Fruit fly (Drosophila melanogaster) whole organism, prepupa: ENCODE measurements around the gene LeuRS.

ENCODE experiments used
- CG10631 ChIP-seq: fragments of 200-800 bp; sonication (Bioruptor generic); optimal IDR thresholded peaks from 2 replicates; lab custom pipeline; 2016; ENCODE audit warnings: missing biosample characterization, missing genetic modification characterization
- CG10669 ChIP-seq: fragments of 200-800 bp; sonication (Bioruptor generic); optimal IDR thresholded peaks from 3 replicates; lab custom pipeline; 2018; ENCODE audit warnings: missing biosample characterization, mild to moderate bottlenecking, missing genetic modification characterization, moderate library complexity
- CG11762 ChIP-seq: fragments of 200-800 bp; sonication (Bioruptor generic); optimal IDR thresholded peaks from 3 replicates; lab custom pipeline; 2016; ENCODE audit warnings: missing biosample characterization, missing genetic modification characterization; ENCODE audit not compliant: insufficient read depth
- CG15336 ChIP-seq: fragments of 200-800 bp; sonication (Bioruptor generic); IDR thresholded peaks from 2 replicates; pipeline ENCODE4 v1.3.6; 2022; ENCODE audit warnings: missing biosample characterization, missing genetic modification characterization
- CG1621 ChIP-seq: fragments of 200-800 bp; sonication (Bioruptor generic); optimal IDR thresholded peaks from 3 replicates; lab custom pipeline; 2018; ENCODE audit warnings: missing biosample characterization, mild to moderate bottlenecking, missing genetic modification characterization
- CG16779 ChIP-seq: fragments of 200-800 bp; sonication (Bioruptor generic); optimal IDR thresholded peaks from 3 replicates; lab custom pipeline; 2017; ENCODE audit warnings: missing biosample characterization, mild to moderate bottlenecking, missing genetic modification characterization
- CG31627 ChIP-seq: fragments of 200-800 bp; sonication (Bioruptor generic); optimal IDR thresholded peaks from 3 replicates; lab custom pipeline; 2016; ENCODE audit warnings: missing biosample characterization, missing genetic modification characterization
- CG3919 ChIP-seq: fragments of 200-800 bp; sonication (Bioruptor generic); optimal IDR thresholded peaks from 3 replicates; lab custom pipeline; 2016; ENCODE audit warnings: missing biosample characterization, missing genetic modification characterization
- CG4318 ChIP-seq: fragments of 200-800 bp; sonication (Bioruptor generic); optimal IDR thresholded peaks from 3 replicates; lab custom pipeline; 2017; ENCODE audit warnings: missing biosample characterization, mild to moderate bottlenecking, missing genetic modification characterization
- CG6163 ChIP-seq: fragments of 200-800 bp; sonication (Bioruptor generic); IDR thresholded peaks from 3 replicates; pipeline ENCODE4 v1.3.6; 2022; ENCODE audit warnings: missing biosample characterization, missing genetic modification characterization
- CG6276 ChIP-seq: fragments of 200-800 bp; sonication (Bioruptor generic); optimal IDR thresholded peaks from 2 replicates; lab custom pipeline; 2017; ENCODE audit warnings: missing biosample characterization, mild to moderate bottlenecking, missing genetic modification characterization
- CG6808 ChIP-seq: fragments of 200-800 bp; sonication (Bioruptor generic); optimal IDR thresholded peaks from 3 replicates; lab custom pipeline; 2017; ENCODE audit warnings: missing biosample characterization, missing genetic modification characterization, mild to moderate bottlenecking, moderate library complexity, missing genetic modification reagents
- CG6854 ChIP-seq: fragments of 200-800 bp; sonication (Bioruptor generic); optimal IDR thresholded peaks from 2 replicates; lab custom pipeline; 2017; ENCODE audit warnings: missing biosample characterization, mild to moderate bottlenecking, missing genetic modification characterization
- CG7368 ChIP-seq: fragments of 200-800 bp; sonication (Bioruptor generic); optimal IDR thresholded peaks from 3 replicates; lab custom pipeline; 2016; ENCODE audit warnings: missing biosample characterization, missing genetic modification characterization
- CG8119 ChIP-seq: fragments of 200-800 bp; sonication (Bioruptor generic); IDR thresholded peaks from 3 replicates; pipeline ENCODE4 v1.3.6; 2022; ENCODE audit warnings: missing biosample characterization, missing genetic modification characterization
- CG8319 ChIP-seq: fragments of 200-800 bp; sonication (Bioruptor generic); optimal IDR thresholded peaks from 3 replicates; lab custom pipeline; 2016; ENCODE audit warnings: missing biosample characterization, missing genetic modification characterization
- CG8632 ChIP-seq: fragments of 200-800 bp; sonication (Bioruptor generic); optimal IDR thresholded peaks from 3 replicates; lab custom pipeline; 2016; ENCODE audit warnings: missing biosample characterization, missing genetic modification characterization
- CG9139 ChIP-seq: fragments of 200-800 bp; sonication (Bioruptor generic); optimal IDR thresholded peaks from 3 replicates; lab custom pipeline; 2017; ENCODE audit warnings: missing biosample characterization, mild to moderate bottlenecking, missing genetic modification characterization
- Eip75B ChIP-seq: fragments of 200-800 bp; sonication (Bioruptor generic); optimal IDR thresholded peaks from 3 replicates; lab custom pipeline; 2016; ENCODE audit warnings: missing biosample characterization, missing genetic modification characterization
- Eip78C ChIP-seq: fragments of 200-800 bp; sonication (Bioruptor generic); peaks from one replicate; lab custom pipeline; 2016; ENCODE audit warnings: missing biosample characterization, missing genetic modification characterization
- Eip93F ChIP-seq: fragments of 200-800 bp; sonication (Bioruptor generic); optimal IDR thresholded peaks from 2 replicates; lab custom pipeline; 2016; ENCODE audit warnings: missing biosample characterization, mild to moderate bottlenecking, missing genetic modification characterization
- Ets96B ChIP-seq: fragments of 200-800 bp; optimal IDR thresholded peaks from 2 replicates; lab custom pipeline; 2019; ENCODE audit warnings: missing biosample characterization, mild to moderate bottlenecking, missing genetic modification characterization, moderate library complexity
- Gug ChIP-seq: fragments of 200-800 bp; sonication (Bioruptor generic); IDR thresholded peaks from 2 replicates; pipeline ENCODE4 v1.3.6; 2022; ENCODE audit warnings: missing biosample characterization, missing genetic modification characterization
- Hr38 ChIP-seq: sonication (Bioruptor generic); optimal IDR thresholded peaks from 2 replicates; lab custom pipeline; 2016; ENCODE audit warnings: missing biosample characterization, missing genetic modification characterization
- Met ChIP-seq: fragments of 200-800 bp; sonication (Bioruptor generic); optimal IDR thresholded peaks from 3 replicates; lab custom pipeline; 2016; ENCODE audit warnings: missing biosample characterization, missing genetic modification characterization
- Smox ChIP-seq: fragments of 200-800 bp; sonication (Bioruptor generic); optimal IDR thresholded peaks from 3 replicates; lab custom pipeline; 2016; ENCODE audit warnings: missing biosample characterization, missing genetic modification characterization
- Sox102F ChIP-seq: fragments of 200-800 bp; sonication (Bioruptor generic); optimal IDR thresholded peaks from 2 replicates; lab custom pipeline; 2016; ENCODE audit warnings: missing biosample characterization, mild to moderate bottlenecking, missing genetic modification characterization
- Sox14 ChIP-seq: fragments of 200-800 bp; sonication (Bioruptor generic); optimal IDR thresholded peaks from 3 replicates; lab custom pipeline; 2016; ENCODE audit warnings: missing biosample characterization, missing genetic modification characterization
- Sox15 ChIP-seq: fragments of 200-800 bp; sonication (Bioruptor generic); optimal IDR thresholded peaks from 3 replicates; lab custom pipeline; 2016; ENCODE audit warnings: missing biosample characterization, missing genetic modification characterization
- achi ChIP-seq: fragments of 200-800 bp; sonication (Bioruptor generic); optimal IDR thresholded peaks from 3 replicates; lab custom pipeline; 2016; ENCODE audit warnings: missing biosample characterization, missing genetic modification characterization
- dac ChIP-seq: fragments of 200-800 bp; sonication (Bioruptor generic); optimal IDR thresholded peaks from 2 replicates; lab custom pipeline; 2017; ENCODE audit warnings: missing biosample characterization, mild to moderate bottlenecking, missing genetic modification characterization
- dsx ChIP-seq: fragments of 200-800 bp; optimal IDR thresholded peaks from 3 replicates; lab custom pipeline; 2019; ENCODE audit warnings: missing biosample characterization, mild to moderate bottlenecking, missing genetic modification characterization, moderate library complexity; ENCODE audit not compliant: poor library complexity, severe bottlenecking
- eg ChIP-seq: fragments of 200-800 bp; sonication (Bioruptor generic); IDR thresholded peaks from 3 replicates; pipeline ENCODE4 v1.3.6; 2022; ENCODE audit warnings: missing biosample characterization, missing genetic modification characterization
- esn ChIP-seq: fragments of 200-800 bp; sonication (Bioruptor generic); optimal IDR thresholded peaks from 2 replicates; lab custom pipeline; 2016; ENCODE audit warnings: missing biosample characterization, mild to moderate bottlenecking, missing genetic modification characterization, moderate library complexity
- fd85E ChIP-seq: fragments of 200-800 bp; sonication (Bioruptor generic); optimal IDR thresholded peaks from 3 replicates; lab custom pipeline; 2016; ENCODE audit warnings: missing biosample characterization, missing genetic modification characterization
- lz ChIP-seq: fragments of 200-800 bp; sonication (Bioruptor generic); optimal IDR thresholded peaks from 3 replicates; lab custom pipeline; 2016; ENCODE audit warnings: missing biosample characterization, missing genetic modification characterization
- net ChIP-seq: fragments of 200-800 bp; sonication (Bioruptor generic); optimal IDR thresholded peaks from 3 replicates; lab custom pipeline; 2016; ENCODE audit warnings: missing biosample characterization, missing genetic modification characterization
- pdm3 ChIP-seq: fragments of 200-800 bp; sonication (Bioruptor generic); optimal IDR thresholded peaks from 3 replicates; lab custom pipeline; 2016; ENCODE audit warnings: missing biosample characterization, missing genetic modification characterization
- salr ChIP-seq, 2 experiments: fragments of 200-800 bp; sonication (Bioruptor generic); optimal IDR thresholded peaks; 3 replicates each; lab custom pipeline; 2016 to 2018; ENCODE audit warnings: missing biosample characterization in 2 of 2, missing genetic modification characterization in 2 of 2, mild to moderate bottlenecking in 1 of 2
- spab ChIP-seq: fragments of 200-800 bp; sonication (Bioruptor generic); optimal IDR thresholded peaks from 2 replicates; lab custom pipeline; 2017; ENCODE audit warnings: missing biosample characterization, mild to moderate bottlenecking, missing genetic modification characterization, missing genetic modification reagents
- ss ChIP-seq, 2 experiments: fragments of 200-800 bp; sonication (Bioruptor generic); optimal IDR thresholded peaks; 2 replicates in 1 of 2; 3 replicates in 1 of 2; lab custom pipeline; 2017 to 2018; ENCODE audit warnings: mild to moderate bottlenecking in 2 of 2, missing biosample characterization in 2 of 2, missing genetic modification characterization in 2 of 2, moderate library complexity in 1 of 2
- svp ChIP-seq: fragments of 200-800 bp; sonication (Bioruptor generic); peaks from one replicate; lab custom pipeline; 2016; ENCODE audit warnings: missing biosample characterization, missing genetic modification characterization
- topi ChIP-seq: fragments of 200-800 bp; sonication (Bioruptor generic); optimal IDR thresholded peaks from 3 replicates; lab custom pipeline; 2016; ENCODE audit warnings: missing biosample characterization, missing genetic modification characterization

The LeuRS gene

dm6 chr2L:3557471-3557870 is 43.0 kb upstream of the LeuRS start (continued):
- TF ChIP-seq dac (no peak), topi (no peak), CG9139 (no peak), CG8632 (GFP tag; lab: Kevin White, UChicago) (peak; percentile 31), Met (GFP tag; lab: Kevin White, UChicago) (peak; percentile 8), Eip93F (GFP tag; lab: Kevin White, UChicago) (no peak), CG7368 (GFP tag; lab: Kevin White, UChicago) (no peak), Sox14 (GFP tag; lab: Kevin White, UChicago) (peak; percentile 10), Sox15 (GFP tag; lab: Kevin White, UChicago) (no peak), CG15336 (GFP tag; lab: Robert Waterston, UW) (no peak), CG4318 (peak; percentile 18), salr (GFP tag; optimal IDR thresholded peaks at IDR 0.05; lab: Kevin White, UChicago) (peak in 1 of 2 experiments; percentile 15), CG16779 (tag; lab: Kevin White, UChicago) (no peak), CG6163 (GFP tag; lab: Robert Waterston, UW) (peak; percentile 61; the same call in 1 of the 3 replicates), pdm3 (GFP tag; lab: Kevin White, UChicago) (peak; percentile 57), fd85E (GFP tag; lab: Kevin White, UChicago) (no peak), Eip75B (peak; percentile 53)

dm6 chr2L:3556937-3557336 is 42.5 kb upstream of the LeuRS start:
- TF ChIP-seq Eip78C (GFP tag; lab: Kevin White, UChicago), result no peak
- TF ChIP-seq CG31627 (GFP tag; lab: Kevin White, UChicago), result no peak
- TF ChIP-seq CG10631 (GFP tag; lab: Kevin White, UChicago), result no peak
- no peak for TF ChIP-seq Sox15 (GFP tag; lab: Kevin White, UChicago)
- no peak for TF ChIP-seq pdm3 (GFP tag; lab: Kevin White, UChicago)
- no peak for TF ChIP-seq topi
- TF ChIP-seq spab (GFP tag; lab: Kevin White, UChicago), result no peak
- no peak for TF ChIP-seq CG6276 (GFP tag; lab: Kevin White, UChicago)
- no peak for TF ChIP-seq dsx
- no peak for TF ChIP-seq Ets96B (tag; lab: Kevin White, UChicago)
- TF ChIP-seq ss (GFP tag; optimal IDR thresholded peaks at IDR 0.05; lab: Kevin White, UChicago), result no peak
- no peak for TF ChIP-seq svp (GFP tag; lab: Kevin White, UChicago)
- TF ChIP-seq, all 60 proteins: peak for 0

dm6 chr2L:3555408-3556058 is 41.1 kb upstream of the LeuRS start:
- TF ChIP-seq svp (GFP tag; lab: Kevin White, UChicago), result peak; percentile 53
- TF ChIP-seq net (GFP tag; lab: Kevin White, UChicago), result no peak
- TF ChIP-seq CG8119 (GFP tag; lab: Robert Waterston, UW), result no peak
- peak; percentile 45 for TF ChIP-seq Eip78C (GFP tag; lab: Kevin White, UChicago)

- TF ChIP-seq lz, result peak; percentile 72
- TF ChIP-seq CG10631 (GFP tag; lab: Kevin White, UChicago), result no peak
- TF ChIP-seq CG15336 (GFP tag; lab: Robert Waterston, UW), result no peak
- no peak for TF ChIP-seq CG6808 (GFP tag; lab: Kevin White, UChicago)
- no peak for TF ChIP-seq ss (GFP tag; optimal IDR thresholded peaks at IDR 0.05; lab: Kevin White, UChicago)
- TF ChIP-seq CG1621 (tag; lab: Kevin White, UChicago), result no peak
- TF ChIP-seq Smox (GFP tag; lab: Kevin White, UChicago), result peak; percentile 67
- TF ChIP-seq pdm3 (GFP tag; lab: Kevin White, UChicago), result peak; percentile 41
- TF ChIP-seq Sox102F (GFP tag; lab: Kevin White, UChicago), result peak; percentile 73
- no peak for TF ChIP-seq Hr38 (GFP tag; lab: Kevin White, UChicago)
- peak; percentile 23 for TF ChIP-seq Sox14 (GFP tag; lab: Kevin White, UChicago)
- TF ChIP-seq Gug, result no peak
- peak; percentile 43 for TF ChIP-seq CG6854
- TF ChIP-seq eg (GFP tag; lab: Robert Waterston, UW), result no peak
- peak; percentile 21 for TF ChIP-seq CG8319 (GFP tag; lab: Kevin White, UChicago)
- TF ChIP-seq CG31627 (GFP tag; lab: Kevin White, UChicago), result peak; percentile 76
- TF ChIP-seq svp (GFP tag; lab: Kevin White, UChicago), result peak; percentile 86
- peak; percentile 73 for TF ChIP-seq Met (GFP tag; lab: Kevin White, UChicago)
- TF ChIP-seq achi, result peak; percentile 30
- peak; percentile 78 for TF ChIP-seq esn (GFP tag; lab: Kevin White, UChicago)
- no peak for TF ChIP-seq CG6276 (GFP tag; lab: Kevin White, UChicago)
- no peak for TF ChIP-seq CG6163 (GFP tag; lab: Robert Waterston, UW)
- no peak for TF ChIP-seq CG11762 (GFP tag; lab: Kevin White, UChicago)
- TF ChIP-seq CG10669, result no peak
- no peak for TF ChIP-seq spab (GFP tag; lab: Kevin White, UChicago)
- no peak for TF ChIP-seq dsx
- peak; percentile 53 for TF ChIP-seq CG3919 (GFP tag; lab: Kevin White, UChicago)
- TF ChIP-seq CG9139, result no peak
Measured at dm6 chr2L:3553902-3554301, 39.4 kb upstream of the LeuRS start.
